Fruit fly (Drosophila melanogaster) whole organism, embryonic: ENCODE data around the gene CG9986.

ENCODE experiments used
- Asciz ChIP-seq: fragments of 200-800 bp; sonication (Bioruptor generic); optimal IDR thresholded peaks from 2 replicates; lab custom pipeline; 2017; ENCODE audit warnings: missing biosample characterization, mild to moderate bottlenecking, missing genetic modification characterization, missing genetic modification reagents
- Atf3 ChIP-seq: fragments of 200-800 bp; sonication (Bioruptor generic); optimal IDR thresholded peaks from 3 replicates; lab custom pipeline; 2016; ENCODE audit warnings: missing biosample characterization, missing genetic modification characterization
- CG10321 ChIP-seq: fragments of 200-800 bp; sonication (Bioruptor generic); IDR thresholded peaks from 2 replicates; pipeline ENCODE4 v1.3.6; 2022; ENCODE audit warnings: missing biosample characterization, missing genetic modification characterization
- CG10543 ChIP-seq: fragments of 200-800 bp; sonication (Bioruptor generic); optimal IDR thresholded peaks from 3 replicates; lab custom pipeline; 2017; ENCODE audit warnings: missing biosample characterization, mild to moderate bottlenecking, missing genetic modification characterization, moderate library complexity
- CG10959 ChIP-seq: fragments of 200-800 bp; sonication (Bioruptor generic); IDR thresholded peaks from 2 replicates; pipeline ENCODE4 v1.3.6; 2022; ENCODE audit warnings: missing biosample characterization, missing genetic modification characterization
- CG11456 ChIP-seq: fragments of 200-800 bp; sonication (Bioruptor generic); IDR thresholded peaks from 3 replicates; pipeline ENCODE4 v1.3.6; 2022; ENCODE audit warnings: missing biosample characterization, missing genetic modification characterization
- CG11695 ChIP-seq: fragments of 200-800 bp; sonication (Bioruptor generic); IDR thresholded peaks from 3 replicates; pipeline ENCODE4 v1.3.6; 2022; ENCODE audit warnings: missing biosample characterization, missing genetic modification characterization
- CG13775 ChIP-seq: fragments of 200-800 bp; sonication (Bioruptor generic); optimal IDR thresholded peaks from 3 replicates; lab custom pipeline; 2017; ENCODE audit warnings: missing biosample characterization, mild to moderate bottlenecking, missing genetic modification characterization
- CG13894 ChIP-seq: fragments of 200-800 bp; sonication (Bioruptor generic); optimal IDR thresholded peaks from 3 replicates; lab custom pipeline; 2018; ENCODE audit warnings: missing biosample characterization, mild to moderate bottlenecking, missing genetic modification characterization, moderate library complexity
- CG1529 ChIP-seq: fragments of 200-800 bp; sonication (Bioruptor generic); optimal IDR thresholded peaks from 3 replicates; lab custom pipeline; 2018; ENCODE audit warnings: missing biosample characterization, missing genetic modification characterization
- CG17359 ChIP-seq: fragments of 200-800 bp; sonication (Bioruptor generic); optimal IDR thresholded peaks from 3 replicates; lab custom pipeline; 2018; ENCODE audit warnings: missing biosample characterization, mild to moderate bottlenecking, missing genetic modification characterization, moderate library complexity
- CG17829 ChIP-seq: fragments of 200-800 bp; optimal IDR thresholded peaks from 2 replicates; lab custom pipeline; 2019; ENCODE audit warnings: missing biosample characterization, mild to moderate bottlenecking, missing genetic modification characterization, moderate library complexity
- CG2678 ChIP-seq: fragments of 200-800 bp; sonication (Bioruptor generic); optimal IDR thresholded peaks from 3 replicates; lab custom pipeline; 2019; ENCODE audit warnings: missing biosample characterization, mild to moderate bottlenecking, missing genetic modification characterization, moderate library complexity
- CG31365 ChIP-seq: fragments of 200-800 bp; sonication (Bioruptor generic); optimal IDR thresholded peaks from 2 replicates; lab custom pipeline; 2018; ENCODE audit warnings: missing biosample characterization, mild to moderate bottlenecking, missing genetic modification characterization
- CG32772 ChIP-seq: fragments of 200-800 bp; sonication (Bioruptor generic); IDR thresholded peaks from 2 replicates; pipeline ENCODE4 v1.3.6; 2022; ENCODE audit warnings: missing biosample characterization, missing genetic modification characterization
- CG43689 ChIP-seq: fragments of 200-800 bp; sonication (Bioruptor generic); IDR thresholded peaks from 2 replicates; pipeline ENCODE4 v1.3.6; 2022; ENCODE audit warnings: missing biosample characterization, missing genetic modification characterization
- CG6813 ChIP-seq: fragments of 200-800 bp; sonication (Bioruptor generic); optimal IDR thresholded peaks from 2 replicates; lab custom pipeline; 2017; ENCODE audit warnings: missing biosample characterization, missing genetic modification characterization, mild to moderate bottlenecking, moderate library complexity, missing genetic modification reagents
- CG7357 ChIP-seq: fragments of 200-800 bp; sonication (Bioruptor generic); IDR thresholded peaks from 3 replicates; pipeline ENCODE4 v1.3.6; 2022; ENCODE audit warnings: missing biosample characterization, missing genetic modification characterization
- CG7372 ChIP-seq: fragments of 200-800 bp; sonication (Bioruptor generic); IDR thresholded peaks from 2 replicates; pipeline ENCODE4 v1.3.6; 2022; ENCODE audit warnings: missing biosample characterization, missing genetic modification characterization
- CG9932 ChIP-seq: fragments of 200-800 bp; sonication (Bioruptor generic); IDR thresholded peaks from 2 replicates; pipeline ENCODE4 v1.3.6; 2022; ENCODE audit warnings: missing biosample characterization, missing genetic modification characterization
- Dip2 ChIP-seq: fragments of 200-800 bp; sonication (Bioruptor generic); IDR thresholded peaks from 2 replicates; pipeline ENCODE4 v1.3.6; 2022; ENCODE audit warnings: missing biosample characterization, missing genetic modification characterization
- Dp ChIP-seq: fragments of 200-800 bp; sonication (Bioruptor generic); optimal IDR thresholded peaks from 2 replicates; lab custom pipeline; 2018; ENCODE audit warnings: missing biosample characterization, mild to moderate bottlenecking, missing genetic modification characterization, moderate library complexity
- Fer2 ChIP-seq: fragments of 200-800 bp; sonication (Bioruptor generic); optimal IDR thresholded peaks from 2 replicates; lab custom pipeline; 2018; ENCODE audit warnings: missing biosample characterization, mild to moderate bottlenecking, missing genetic modification characterization, moderate library complexity
- Fer3 ChIP-seq: fragments of 200-800 bp; sonication (Bioruptor generic); optimal IDR thresholded peaks from 2 replicates; lab custom pipeline; 2018; ENCODE audit warnings: missing biosample characterization, mild to moderate bottlenecking, missing genetic modification characterization, moderate library complexity
- Hey ChIP-seq: fragments of 200-800 bp; sonication (Bioruptor generic); optimal IDR thresholded peaks from 3 replicates; lab custom pipeline; 2018; ENCODE audit warnings: missing biosample characterization, mild to moderate bottlenecking, missing genetic modification characterization
- HmgD ChIP-seq: fragments of 200-800 bp; sonication (Bioruptor generic); optimal IDR thresholded peaks from 3 replicates; lab custom pipeline; 2016; ENCODE audit warnings: missing biosample characterization, missing genetic modification characterization
- Hr51 ChIP-seq, 2 experiments: fragments of 200-800 bp; sonication (Bioruptor generic); optimal IDR thresholded peaks; 2 replicates in 1 of 2; 3 replicates in 1 of 2; lab custom pipeline; 2016 to 2018; ENCODE audit warnings: missing biosample characterization in 2 of 2, missing genetic modification characterization in 2 of 2, mild to moderate bottlenecking in 1 of 2, moderate library complexity in 1 of 2
- Oli ChIP-seq: fragments of 200-800 bp; sonication (Bioruptor generic); optimal IDR thresholded peaks from 2 replicates; lab custom pipeline; 2018; ENCODE audit warnings: missing biosample characterization, mild to moderate bottlenecking, missing genetic modification characterization, moderate library complexity
- Pdp1 ChIP-seq, 2 experiments: fragments of 200-800 bp; sonication (Bioruptor generic); optimal IDR thresholded peaks; 3 replicates each; lab custom pipeline; 2016; ENCODE audit warnings: missing biosample characterization in 2 of 2, missing genetic modification characterization in 2 of 2, mild to moderate bottlenecking in 1 of 2, moderate library complexity in 1 of 2
- Sox100B ChIP-seq: fragments of 200-800 bp; sonication (Bioruptor generic); optimal IDR thresholded peaks from 3 replicates; lab custom pipeline; 2018; ENCODE audit warnings: missing biosample characterization, mild to moderate bottlenecking, missing genetic modification characterization
- Sry-β ChIP-seq: fragments of 200-800 bp; sonication (Bioruptor generic); optimal IDR thresholded peaks from 2 replicates; lab custom pipeline; 2018; ENCODE audit warnings: missing biosample characterization, mild to moderate bottlenecking, missing genetic modification characterization, moderate library complexity
- Ssrp ChIP-seq: fragments of 200-800 bp; sonication (Bioruptor generic); optimal IDR thresholded peaks from 2 replicates; lab custom pipeline; 2018; ENCODE audit warnings: missing biosample characterization, mild to moderate bottlenecking, missing genetic modification characterization, moderate library complexity
- Xbp1 ChIP-seq: fragments of 200-800 bp; sonication (Bioruptor generic); optimal IDR thresholded peaks from 3 replicates; lab custom pipeline; 2016; ENCODE audit warnings: missing biosample characterization, mild to moderate bottlenecking, missing genetic modification characterization
- ap ChIP-seq: fragments of 200-800 bp; sonication (Bioruptor generic); IDR thresholded peaks from 2 replicates; pipeline ENCODE4 v1.3.6; 2022; ENCODE audit warnings: missing biosample characterization, missing genetic modification characterization
- ase ChIP-seq: fragments of 200-800 bp; sonication (Bioruptor generic); IDR thresholded peaks from 3 replicates; pipeline ENCODE4 v1.3.6; 2022; ENCODE audit warnings: missing biosample characterization, missing genetic modification characterization
- bcd ChIP-seq: fragments of 200-800 bp; sonication (Bioruptor generic); optimal IDR thresholded peaks from 2 replicates; lab custom pipeline; 2017; ENCODE audit warnings: missing biosample characterization, mild to moderate bottlenecking, missing genetic modification characterization
- chinmo ChIP-seq: fragments of 200-800 bp; sonication (Bioruptor generic); IDR thresholded peaks from 4 replicates; pipeline ENCODE4 v1.3.6; 2022; ENCODE audit warnings: missing biosample characterization, missing genetic modification characterization; ENCODE audit not compliant: partially characterized antibody
- cwo ChIP-seq: fragments of 200-800 bp; sonication (Bioruptor generic); optimal IDR thresholded peaks from 3 replicates; lab custom pipeline; 2017; ENCODE audit warnings: missing biosample characterization, missing genetic modification characterization, mild to moderate bottlenecking, moderate library complexity, missing genetic modification reagents
- dmrt99B ChIP-seq: fragments of 200-800 bp; sonication (Bioruptor generic); optimal IDR thresholded peaks from 2 replicates; lab custom pipeline; 2018; ENCODE audit warnings: missing biosample characterization, mild to moderate bottlenecking, missing genetic modification characterization, moderate library complexity
- exex ChIP-seq: fragments of 200-800 bp; sonication (Bioruptor generic); optimal IDR thresholded peaks from 4 replicates; lab custom pipeline; 2018; ENCODE audit warnings: missing biosample characterization, mild to moderate bottlenecking, missing genetic modification characterization, moderate library complexity
- eyg ChIP-seq: fragments of 200-800 bp; sonication (Bioruptor generic); optimal IDR thresholded peaks from 3 replicates; lab custom pipeline; 2016; ENCODE audit warnings: missing biosample characterization, missing genetic modification characterization
- fd102C ChIP-seq: fragments of 200-800 bp; sonication (Bioruptor generic); optimal IDR thresholded peaks from 2 replicates; lab custom pipeline; 2018; ENCODE audit warnings: missing biosample characterization, mild to moderate bottlenecking, missing genetic modification characterization, moderate library complexity
- ham ChIP-seq: fragments of 200-800 bp; sonication (Bioruptor generic); IDR thresholded peaks from 2 replicates; pipeline ENCODE4 v1.3.6; 2022; ENCODE audit warnings: missing biosample characterization, missing genetic modification characterization
- ind ChIP-seq: fragments of 200-800 bp; sonication (Bioruptor generic); optimal IDR thresholded peaks from 3 replicates; lab custom pipeline; 2016; ENCODE audit warnings: missing biosample characterization, missing genetic modification characterization
- odd ChIP-seq: fragments of 200-800 bp; sonication (Bioruptor generic); optimal IDR thresholded peaks from 2 replicates; lab custom pipeline; 2017; ENCODE audit warnings: missing biosample characterization, mild to moderate bottlenecking, missing genetic modification characterization
- ranshi ChIP-seq: fragments of 200-800 bp; sonication (Bioruptor generic); IDR thresholded peaks from 2 replicates; pipeline ENCODE4 v1.3.6; 2022; ENCODE audit warnings: missing biosample characterization, missing genetic modification characterization
- salm ChIP-seq: fragments of 200-800 bp; sonication (Bioruptor generic); optimal IDR thresholded peaks from 2 replicates; lab custom pipeline; 2018; ENCODE audit warnings: missing biosample characterization, mild to moderate bottlenecking, missing genetic modification characterization
- sr ChIP-seq: fragments of 200-800 bp; sonication (Bioruptor generic); IDR thresholded peaks from 3 replicates; pipeline ENCODE4 v1.3.6; 2022; ENCODE audit warnings: missing biosample characterization, missing genetic modification characterization
- tll ChIP-seq, 2 experiments: fragments of 200-800 bp in 1 of 2; fragments of >200 bp in 1 of 2; sonication (Bioruptor generic) in 1 of 2; optimal IDR thresholded peaks; 2 replicates each; lab custom pipeline; 2017 to 2019; ENCODE audit warnings: missing biosample characterization in 2 of 2, missing genetic modification characterization in 2 of 2, mild to moderate bottlenecking in 1 of 2, moderate library complexity in 1 of 2
- wor ChIP-seq: fragments of 200-800 bp; sonication (Bioruptor generic); IDR thresholded peaks from 2 replicates; pipeline ENCODE4 v1.3.6; 2022; ENCODE audit warnings: missing biosample characterization, missing genetic modification characterization

CG9986 gene

dm6 chr3R:28590462-28590861 is 15.4 kb upstream of the CG9986 start (continued):
- no peak for TF ChIP-seq chinmo (GFP tag; lab: Robert Waterston, UW)
- TF ChIP-seq ase (GFP tag; lab: Robert Waterston, UW) = no peak
- no peak for TF ChIP-seq tll (GFP tag; optimal IDR thresholded peaks at IDR 0.05; lab: Kevin White, UChicago)
- no peak for TF ChIP-seq Ssrp
- TF ChIP-seq Fer2 = no peak
- TF ChIP-seq CG11695 (GFP tag; lab: Robert Waterston, UW) = peak; percentile 56; the same call in 1 of the 3 replicates
- no peak for TF ChIP-seq CG32772
- TF ChIP-seq wor (GFP tag; lab: Robert Waterston, UW) = no peak
- no peak for TF ChIP-seq Atf3
- TF ChIP-seq CG17359 (tag; lab: Kevin White, UChicago) = peak; percentile 56
- peak; percentile 33 for TF ChIP-seq bcd (GFP tag; lab: Kevin White, UChicago)
- TF ChIP-seq CG31365 (tag; lab: Kevin White, UChicago) = peak; percentile 57
- no peak for TF ChIP-seq ham (GFP tag; lab: Robert Waterston, UW)
- no peak for TF ChIP-seq eyg (GFP tag; lab: Kevin White, UChicago)
- TF ChIP-seq ind = no peak
- TF ChIP-seq odd (GFP tag; lab: Kevin White, UChicago) = peak; percentile 61
- peak; percentile 5; the same call in 1 of the 2 replicates for TF ChIP-seq ranshi (GFP tag; lab: Robert Waterston, UW)
- peak; percentile 17 for TF ChIP-seq cwo (GFP tag; lab: Kevin White, UChicago)
- no peak for TF ChIP-seq HmgD
- peak; percentile 31; the same call in 1 of the 2 replicates for TF ChIP-seq CG10321 (GFP tag; lab: Robert Waterston, UW)
- TF ChIP-seq CG13775 = no peak
- no peak for TF ChIP-seq CG7372 (GFP tag; lab: Robert Waterston, UW)
- TF ChIP-seq Oli (tag; lab: Kevin White, UChicago) = peak; percentile 13
- TF ChIP-seq CG10959 (GFP tag; lab: Robert Waterston, UW) = no peak
- no peak for TF ChIP-seq CG9932 (GFP tag; lab: Robert Waterston, UW)
- TF ChIP-seq CG6813 = peak; percentile 74
- no peak for TF ChIP-seq CG7357 (GFP tag; lab: Robert Waterston, UW)
- TF ChIP-seq Sox100B (GFP tag; lab: Kevin White, UChicago) = peak; percentile 66
- TF ChIP-seq CG13894 (tag; lab: Kevin White, UChicago) = no peak
- peak; percentile 71 for TF ChIP-seq Asciz (GFP tag; lab: Kevin White, UChicago)
- peak; percentile 62 for TF ChIP-seq CG2678 (tag; lab: Kevin White, UChicago)
- peak; percentile 9 for TF ChIP-seq Sry-β (GFP tag; lab: Kevin White, UChicago)
- peak; percentile 4 for TF ChIP-seq CG17829 (tag; lab: Kevin White, UChicago)
- peak; percentile 41; the same call in 1 of the 3 replicates for TF ChIP-seq sr (GFP tag; lab: Robert Waterston, UW)
- no peak for TF ChIP-seq Hr51 (GFP tag; optimal IDR thresholded peaks at IDR 0.05; lab: Kevin White, UChicago)
- TF ChIP-seq CG11456 = 0 out of 3 replicates have a peak, but pooled peaks have one; percentile 31
- peak; percentile 31 for TF ChIP-seq Hey
- TF ChIP-seq CG1529 (GFP tag; lab: Kevin White, UChicago) = peak; percentile 50
- TF ChIP-seq salm (tag; lab: Kevin White, UChicago) = peak; percentile 58
- TF ChIP-seq Pdp1 (GFP tag; optimal IDR thresholded peaks at IDR 0.05; lab: Kevin White, UChicago) = no peak
- TF ChIP-seq fd102C = no peak
- TF ChIP-seq ap (GFP tag; lab: Robert Waterston, UW) = no peak
- peak; percentile 28 for TF ChIP-seq Fer3 (tag; lab: Kevin White, UChicago)
- no peak for TF ChIP-seq Xbp1 (GFP tag; lab: Kevin White, UChicago)
- TF ChIP-seq CG43689 (GFP tag; lab: Robert Waterston, UW) = peak; percentile 32; the same call in 1 of the 2 replicates
- TF ChIP-seq CG10543 = peak; percentile 43
- peak; percentile 53 for TF ChIP-seq dmrt99B
- TF ChIP-seq Dp (GFP tag; lab: Kevin White, UChicago) = no peak
- peak; percentile 92 for TF ChIP-seq exex (tag; lab: Kevin White, UChicago)
- TF ChIP-seq Dip2 (GFP tag; lab: Robert Waterston, UW) = no peak
